Fruit fly (Drosophila melanogaster) whole organism, embryonic: ENCODE measurements around the gene Adar.

Source experiments
- Asciz ChIP-seq: fragments of 200-800 bp; sonication (Bioruptor generic); optimal IDR thresholded peaks from 2 replicates; lab custom pipeline; 2017; ENCODE audit warnings: missing biosample characterization, mild to moderate bottlenecking, missing genetic modification characterization, missing genetic modification reagents
- CG12155 ChIP-seq: fragments of 200-800 bp; sonication (Bioruptor generic); optimal IDR thresholded peaks from 3 replicates; lab custom pipeline; 2016; ENCODE audit warnings: missing biosample characterization, missing genetic modification characterization
- CG12219 ChIP-seq: fragments of 200-800 bp; sonication (Bioruptor generic); optimal IDR thresholded peaks from 3 replicates; lab custom pipeline; 2018; ENCODE audit warnings: missing biosample characterization, mild to moderate bottlenecking, missing genetic modification characterization
- CG13296 ChIP-seq: fragments of 200-800 bp; sonication (Bioruptor generic); optimal IDR thresholded peaks from 3 replicates; lab custom pipeline; 2018; ENCODE audit warnings: missing biosample characterization, mild to moderate bottlenecking, missing genetic modification characterization
- CG17328 ChIP-seq: fragments of 200-800 bp; sonication (Bioruptor generic); IDR thresholded peaks from 2 replicates; pipeline ENCODE4 v1.3.6; 2022; ENCODE audit warnings: missing biosample characterization, missing genetic modification characterization
- CG18764 ChIP-seq: fragments of 200-800 bp; sonication (Bioruptor generic); optimal IDR thresholded peaks from 3 replicates; lab custom pipeline; 2016; ENCODE audit warnings: missing biosample characterization, missing genetic modification characterization
- CG2116 ChIP-seq: fragments of 200-800 bp; sonication (Bioruptor generic); optimal IDR thresholded peaks from 3 replicates; lab custom pipeline; 2018; ENCODE audit warnings: missing biosample characterization, mild to moderate bottlenecking, missing genetic modification characterization
- CG2129 ChIP-seq: fragments of 200-800 bp; sonication (Bioruptor generic); IDR thresholded peaks from 2 replicates; pipeline ENCODE4 v1.3.6; 2022; ENCODE audit warnings: missing biosample characterization, missing genetic modification characterization; ENCODE audit not compliant: partially characterized antibody
- CG34376 ChIP-seq: fragments of 200-800 bp; sonication (Bioruptor generic); optimal IDR thresholded peaks from 2 replicates; lab custom pipeline; 2018; ENCODE audit warnings: missing biosample characterization, mild to moderate bottlenecking, missing genetic modification characterization
- CG4360 ChIP-seq: fragments of 200-800 bp; sonication (Bioruptor generic); IDR thresholded peaks from 2 replicates; pipeline ENCODE4 v1.3.6; 2022; ENCODE audit warnings: missing biosample characterization, missing genetic modification characterization
- CG4617 ChIP-seq: fragments of 200-800 bp; sonication (Bioruptor generic); optimal IDR thresholded peaks from 3 replicates; lab custom pipeline; 2016; ENCODE audit warnings: missing biosample characterization, missing genetic modification characterization, borderline replicate concordance
- CG4854 ChIP-seq: fragments of 200-800 bp; sonication (Bioruptor generic); optimal IDR thresholded peaks from 2 replicates; lab custom pipeline; 2016; ENCODE audit warnings: missing biosample characterization, missing genetic modification characterization, inconsistent platforms
- CG6813 ChIP-seq: fragments of 200-800 bp; sonication (Bioruptor generic); optimal IDR thresholded peaks from 2 replicates; lab custom pipeline; 2017; ENCODE audit warnings: missing biosample characterization, missing genetic modification characterization, mild to moderate bottlenecking, moderate library complexity, missing genetic modification reagents
- Doc3 ChIP-seq: fragments of 200-800 bp; sonication (Bioruptor generic); IDR thresholded peaks from 3 replicates; pipeline ENCODE4 v1.3.6; 2022; ENCODE audit warnings: missing biosample characterization, missing genetic modification characterization; ENCODE audit not compliant: partially characterized antibody
- ERR ChIP-seq: fragments of 200-800 bp; sonication (Bioruptor generic); optimal IDR thresholded peaks from 2 replicates; lab custom pipeline; 2016; ENCODE audit warnings: missing biosample characterization, missing genetic modification characterization
- HLH54F ChIP-seq: fragments of 200-800 bp; sonication (Bioruptor generic); optimal IDR thresholded peaks from 3 replicates; lab custom pipeline; 2016; ENCODE audit warnings: missing biosample characterization, missing genetic modification characterization
- Hmx ChIP-seq: fragments of 200-800 bp; sonication (Bioruptor generic); optimal IDR thresholded peaks from 2 replicates; lab custom pipeline; 2016; ENCODE audit warnings: missing biosample characterization, missing genetic modification characterization
- MBD-R2 ChIP-seq: fragments of 200-800 bp; sonication (Bioruptor generic); IDR thresholded peaks from 2 replicates; pipeline ENCODE4 v1.3.6; 2022; ENCODE audit warnings: missing biosample characterization, missing genetic modification characterization
- Nf-YA ChIP-seq: fragments of 200-800 bp; sonication (Bioruptor generic); IDR thresholded peaks from 2 replicates; pipeline ENCODE4 v1.3.6; 2022; ENCODE audit warnings: missing biosample characterization, missing genetic modification characterization
- Scr ChIP-seq: fragments of 200-800 bp; sonication (Bioruptor generic); IDR thresholded peaks from 2 replicates; pipeline ENCODE4 v1.3.6; 2022; ENCODE audit warnings: missing biosample characterization, missing genetic modification characterization; ENCODE audit not compliant: partially characterized antibody
- Vsx1 ChIP-seq: fragments of 200-800 bp; sonication (Bioruptor generic); optimal IDR thresholded peaks from 2 replicates; lab custom pipeline; 2017; ENCODE audit warnings: missing biosample characterization, mild to moderate bottlenecking, missing genetic modification characterization, missing genetic modification reagents
- Xbp1 ChIP-seq: fragments of 200-800 bp; sonication (Bioruptor generic); optimal IDR thresholded peaks from 3 replicates; lab custom pipeline; 2016; ENCODE audit warnings: missing biosample characterization, mild to moderate bottlenecking, missing genetic modification characterization
- chinmo ChIP-seq: fragments of 200-800 bp; sonication (Bioruptor generic); IDR thresholded peaks from 4 replicates; pipeline ENCODE4 v1.3.6; 2022; ENCODE audit warnings: missing biosample characterization, missing genetic modification characterization; ENCODE audit not compliant: partially characterized antibody
- chn ChIP-seq: fragments of 200-800 bp; sonication (Bioruptor generic); optimal IDR thresholded peaks from 2 replicates; lab custom pipeline; 2016; ENCODE audit warnings: missing biosample characterization, missing genetic modification characterization
- crol ChIP-seq: fragments of 200-800 bp; sonication (Bioruptor generic); IDR thresholded peaks from 2 replicates; pipeline ENCODE4 v1.3.6; 2022; ENCODE audit warnings: missing biosample characterization, missing genetic modification characterization
- danr ChIP-seq: fragments of 200-800 bp; sonication (Bioruptor generic); IDR thresholded peaks from 2 replicates; pipeline ENCODE4 v1.3.6; 2022; ENCODE audit warnings: missing biosample characterization, missing genetic modification characterization
- esg ChIP-seq: fragments of 200-800 bp; sonication (Bioruptor generic); conservative IDR thresholded peaks from 2 replicates; pipeline ENCODE4 v1.3.6; 2022; ENCODE audit warnings: missing biosample characterization, missing genetic modification characterization
- exex ChIP-seq: fragments of 200-800 bp; sonication (Bioruptor generic); optimal IDR thresholded peaks from 4 replicates; lab custom pipeline; 2018; ENCODE audit warnings: missing biosample characterization, mild to moderate bottlenecking, missing genetic modification characterization, moderate library complexity
- fd3F ChIP-seq: fragments of 200-800 bp; sonication (Bioruptor generic); optimal IDR thresholded peaks from 2 replicates; lab custom pipeline; 2018; ENCODE audit warnings: missing biosample characterization, mild to moderate bottlenecking, missing genetic modification characterization, moderate library complexity
- gcm2 ChIP-seq: fragments of 200-800 bp; sonication (Bioruptor generic); optimal IDR thresholded peaks from 2 replicates; lab custom pipeline; 2016; ENCODE audit warnings: missing biosample characterization, missing genetic modification characterization
- hb ChIP-seq: fragments of 200-800 bp; sonication (Bioruptor generic); IDR thresholded peaks from 3 replicates; pipeline ENCODE4 v1.3.6; 2022; ENCODE audit warnings: missing biosample characterization, missing genetic modification characterization; ENCODE audit not compliant: partially characterized antibody
- hth ChIP-seq: fragments of >200 bp; optimal IDR thresholded peaks from 2 replicates; lab custom pipeline; 2017; ENCODE audit warnings: inconsistent platforms
- inv ChIP-seq: fragments of 200-800 bp; sonication (Bioruptor generic); IDR thresholded peaks from 2 replicates; pipeline ENCODE4 v1.3.6; 2022; ENCODE audit warnings: missing biosample characterization, missing genetic modification characterization; ENCODE audit not compliant: partially characterized antibody
- lbe ChIP-seq: fragments of 200-800 bp; sonication (Bioruptor generic); optimal IDR thresholded peaks from 2 replicates; lab custom pipeline; 2016; ENCODE audit warnings: missing biosample characterization, mild to moderate bottlenecking, missing genetic modification characterization
- prd ChIP-seq, 3 experiments: fragments of >200 bp in 2 of 3; fragments of 200-800 bp in 1 of 3; sonication (Bioruptor generic) in 1 of 3; optimal IDR thresholded peaks in 2 of 3; IDR thresholded peaks in 1 of 3; 2 replicates in 2 of 3; 3 replicates in 1 of 3; pipeline versions ENCODE4 v1.3.6 to Lab custom; 2017 to 2022; ENCODE audit warnings: missing biosample characterization in 1 of 3, missing genetic modification characterization in 1 of 3
- psq ChIP-seq: fragments of 200-800 bp; sonication (Bioruptor generic); optimal IDR thresholded peaks from 2 replicates; lab custom pipeline; 2017; ENCODE audit warnings: missing biosample characterization, missing genetic modification characterization
- rib ChIP-seq: fragments of 200-800 bp; sonication (Bioruptor generic); IDR thresholded peaks from 2 replicates; pipeline ENCODE4 v1.3.6; 2022; ENCODE audit warnings: missing biosample characterization, missing genetic modification characterization
- slbo ChIP-seq: fragments of 200-800 bp; sonication (Bioruptor generic); IDR thresholded peaks from 2 replicates; pipeline ENCODE4 v1.3.6; 2022; ENCODE audit warnings: missing biosample characterization, missing genetic modification characterization
- sna ChIP-seq: fragments of 200-800 bp; sonication (Bioruptor generic); IDR thresholded peaks from 2 replicates; pipeline ENCODE4 v1.3.6; 2022; ENCODE audit warnings: missing biosample characterization, missing genetic modification characterization; ENCODE audit not compliant: partially characterized antibody
- toy ChIP-seq: fragments of 200-800 bp; sonication (Bioruptor generic); IDR thresholded peaks from 2 replicates; pipeline ENCODE4 v1.3.6; 2022; ENCODE audit warnings: missing biosample characterization, missing genetic modification characterization
- wek ChIP-seq: fragments of 200-800 bp; sonication (Bioruptor generic); optimal IDR thresholded peaks from 3 replicates; lab custom pipeline; 2018; ENCODE audit warnings: missing biosample characterization, mild to moderate bottlenecking, missing genetic modification characterization, moderate library complexity
- zf30C ChIP-seq: fragments of 200-800 bp; sonication (Bioruptor generic); optimal IDR thresholded peaks from 3 replicates; lab custom pipeline; 2018; ENCODE audit warnings: missing biosample characterization, mild to moderate bottlenecking, missing genetic modification characterization
- zfh1 ChIP-seq: fragments of 200-800 bp; sonication (Bioruptor generic); IDR thresholded peaks from 3 replicates; pipeline ENCODE4 v1.3.6; 2022; ENCODE audit warnings: missing biosample characterization, missing genetic modification characterization

Gene Adar

DNA sequence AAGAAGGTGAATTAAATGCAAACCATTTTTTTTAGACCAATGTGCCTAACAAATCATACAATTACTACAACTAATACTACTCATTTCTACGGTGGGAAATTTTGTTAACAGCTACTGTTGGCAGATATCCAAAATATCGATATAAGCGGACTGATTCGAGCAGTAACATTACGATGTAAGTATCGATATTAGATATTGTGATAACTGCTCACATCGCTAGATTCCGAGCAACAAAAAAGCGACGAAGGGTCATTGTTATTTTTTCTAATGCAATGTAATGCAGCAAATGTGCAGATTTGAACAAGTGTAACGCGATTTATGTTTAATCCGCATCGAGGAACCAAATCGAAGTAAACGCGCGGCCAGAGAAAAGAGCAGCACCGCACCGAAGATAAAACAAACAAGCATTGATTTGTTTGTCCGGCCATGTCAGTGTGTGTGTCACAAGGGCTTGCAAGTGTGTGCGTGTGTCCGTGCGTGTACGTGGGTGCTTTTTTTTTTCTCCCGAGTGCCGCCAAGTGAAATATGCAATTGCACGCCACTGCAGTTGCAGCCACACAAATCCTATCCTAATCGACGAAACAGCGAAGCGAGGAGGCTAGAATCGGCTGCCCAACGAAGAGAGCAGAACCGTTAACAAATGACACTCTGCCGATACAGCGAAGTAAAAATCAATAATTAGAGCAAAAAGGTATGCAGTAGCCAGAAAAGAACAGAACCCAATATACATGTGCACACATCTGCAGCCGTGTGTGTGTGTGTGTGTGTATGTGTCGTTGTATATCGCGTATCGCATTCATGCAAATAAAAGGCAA lies at the start of gene Adar, which contains the start of gene prage (continued):
- TF ChIP-seq Vsx1 (GFP tag; lab: Kevin White, UChicago), result no peak
- TF ChIP-seq rib, result no peak
- TF ChIP-seq CG4617, result peak; percentile 47
- TF ChIP-seq chinmo (GFP tag; lab: Robert Waterston, UW), result peak; percentile 70; the same call in 1 of the 4 replicates
- no peak for TF ChIP-seq hth (lab: Kevin White, UChicago)
- peak; percentile 20 for TF ChIP-seq wek (GFP tag; lab: Kevin White, UChicago)
- TF ChIP-seq danr, result no peak
- TF ChIP-seq slbo, result peak; percentile 68
- no peak for TF ChIP-seq CG4360 (GFP tag; lab: Robert Waterston, UW)
- TF ChIP-seq ERR (GFP tag; lab: Kevin White, UChicago), result no peak
- TF ChIP-seq Doc3 (GFP tag; lab: Robert Waterston, UW), result peak; percentile 64; the same call in 2 of the 3 replicates
- no peak for TF ChIP-seq exex
- no peak for TF ChIP-seq gcm2 (GFP tag; lab: Kevin White, UChicago)
- TF ChIP-seq CG18764 (GFP tag; lab: Kevin White, UChicago), result no peak
- TF ChIP-seq CG12219 (GFP tag; lab: Kevin White, UChicago), result no peak
- no peak for TF ChIP-seq fd3F
- TF ChIP-seq crol (GFP tag; lab: Robert Waterston, UW), result no peak
- TF ChIP-seq esg (GFP tag; lab: Robert Waterston, UW), result no peak
- TF ChIP-seq inv (GFP tag; lab: Robert Waterston, UW), result peak; percentile 78
- TF ChIP-seq prd (optimal IDR thresholded peaks at IDR 0.05; lab: Kevin White, UChicago), result no peak
- TF ChIP-seq prd (GFP tag; IDR thresholded peaks at IDR 0.05; lab: Robert Waterston, UW), result no peak
- no peak for TF ChIP-seq psq (GFP tag; lab: Kevin White, UChicago)
- TF ChIP-seq CG13296 (GFP tag; lab: Kevin White, UChicago), result no peak
- TF ChIP-seq Scr, result peak; percentile 79
- no peak; the same call in 1 of the 2 replicates for TF ChIP-seq MBD-R2 (GFP tag; lab: Robert Waterston, UW)
- TF ChIP-seq Asciz (GFP tag; lab: Kevin White, UChicago), result no peak
- TF ChIP-seq lbe (GFP tag; lab: Kevin White, UChicago), result no peak
- TF ChIP-seq Hmx (GFP tag; lab: Kevin White, UChicago), result no peak
- TF ChIP-seq hb, result peak; percentile 53; the same call in 1 of the 3 replicates
- no peak for TF ChIP-seq HLH54F (GFP tag; lab: Kevin White, UChicago)
- no peak for TF ChIP-seq CG17328 (GFP tag; lab: Robert Waterston, UW)
- no peak for TF ChIP-seq CG2116 (GFP tag; lab: Kevin White, UChicago)
- no peak for TF ChIP-seq CG34376 (GFP tag; lab: Kevin White, UChicago)
- TF ChIP-seq CG2129 (GFP tag; lab: Robert Waterston, UW), result peak; percentile 50
- TF ChIP-seq sna, result peak; percentile 49
- no peak for TF ChIP-seq zfh1
- TF ChIP-seq chn (GFP tag; lab: Kevin White, UChicago), result no peak
- no peak for TF ChIP-seq Xbp1 (GFP tag; lab: Kevin White, UChicago)
- no peak for TF ChIP-seq toy
- TF ChIP-seq zf30C, result no peak
- TF ChIP-seq CG4854 (GFP tag; lab: Kevin White, UChicago), result no peak
- TF ChIP-seq CG6813, result no peak
- no peak for TF ChIP-seq Nf-YA (GFP tag; lab: Robert Waterston, UW)
- TF ChIP-seq CG12155 (GFP tag; lab: Kevin White, UChicago), result no peak
